Fruit fly (Drosophila melanogaster): ENCODE results near the gene Galk.
A peak's percentile ranks its signal among the peaks of the same experiment; 100 is the strongest.

dm6 chr3L:8996899-8997685 lies 11.2 kb upstream of the Galk start:
- peak; percentile 43; the same call in 1 of the 2 replicates for TF ChIP-seq Ets98B (GFP tag; IDR thresholded peaks at IDR 0.05)
- no peak for TF ChIP-seq CG8159 (tag; optimal IDR thresholded peaks at IDR 0.05)
- no peak for TF ChIP-seq CG12605 (GFP tag; IDR thresholded peaks at IDR 0.05)
- no peak for TF ChIP-seq CG15710 (tag; optimal IDR thresholded peaks at IDR 0.05)
- no peak for TF ChIP-seq CG14655 (GFP tag; optimal IDR thresholded peaks at IDR 0.05)
- TF ChIP-seq rn (GFP tag; IDR thresholded peaks at IDR 0.05): no peak
- no peak for TF ChIP-seq CG17806 (tag; optimal IDR thresholded peaks at IDR 0.05)
- TF ChIP-seq CG34367 (tag; optimal IDR thresholded peaks at IDR 0.05): no peak
- TF ChIP-seq fd96Ca (GFP tag; IDR thresholded peaks at IDR 0.05): no peak
- no peak for TF ChIP-seq Pif1A (GFP tag; optimal IDR thresholded peaks at IDR 0.05)

All from whole organism, pupa.